Worm (Caenorhabditis elegans) whole organism, L4 larva: ENCODE data around the gene chil-15.
"Not testable (repeated sequence)": the region's sequence is repeated elsewhere in the genome, so short reads cannot be mapped to it uniquely, and the experiment has no call there.

Experiments used
- D1046.2 ChIP-seq: fragments of 200-800 bp; sonication (Bioruptor generic); IDR thresholded peaks from 2 replicates; pipeline ENCODE4 v1.3.6; 2022; ENCODE audit warnings: missing genetic modification characterization, missing compliant biosample characterization
- F10B5.3 ChIP-seq: sonication (generic microtip); optimal IDR thresholded peaks from 2 replicates; lab custom pipeline; 2016; ENCODE audit warnings: mild to moderate bottlenecking, missing genetic modification characterization, missing compliant biosample characterization
- F26F4.8 ChIP-seq: fragments of 200-800 bp; sonication (Bioruptor generic); conservative IDR thresholded peaks from 2 replicates; pipeline ENCODE4 v1.3.6; 2022; ENCODE audit warnings: missing genetic modification characterization, missing compliant biosample characterization
- R02D3.7 ChIP-seq: fragments of 150-350 bp; sonication (generic microtip); optimal IDR thresholded peaks from 3 replicates; lab custom pipeline; 2014; ENCODE audit warnings: missing biosample characterization, missing genetic modification characterization
- Y75B8A.6 ChIP-seq: fragments of 200-800 bp; sonication (Bioruptor generic); IDR thresholded peaks from 2 replicates; pipeline ENCODE4 v1.3.6; 2022; ENCODE audit warnings: missing genetic modification reagents, missing genetic modification characterization, missing compliant biosample characterization
- ZK337.2 ChIP-seq: fragments of 200-800 bp; sonication (Bioruptor generic); IDR thresholded peaks from 2 replicates; pipeline ENCODE4 v1.3.6; 2022; ENCODE audit warnings: missing genetic modification reagents, missing genetic modification characterization, missing compliant biosample characterization
- ZK546.5 ChIP-seq, 2 experiments: sonication (generic microtip); optimal IDR thresholded peaks; 2 replicates each; lab custom pipeline; 2017; ENCODE audit warnings: missing biosample characterization in 2 of 2, missing genetic modification characterization in 2 of 2
- aha-1 ChIP-seq: fragments of 150-350 bp; peaks from one replicate; lab custom pipeline; 2014; ENCODE audit warnings: missing biosample characterization, missing genetic modification characterization
- attf-4 ChIP-seq: sonication (generic microtip); optimal IDR thresholded peaks from 3 replicates; lab custom pipeline; 2017; ENCODE audit warnings: missing biosample characterization, missing genetic modification characterization
- ceh-62 ChIP-seq: sonication (generic microtip); optimal IDR thresholded peaks from 2 replicates; lab custom pipeline; 2017; ENCODE audit warnings: missing biosample characterization, missing genetic modification characterization
- ctbp-1 ChIP-seq: fragments of 200-800 bp; sonication (Bioruptor generic); IDR thresholded peaks from 2 replicates; pipeline ENCODE4 v1.3.6; 2022; ENCODE audit warnings: missing genetic modification reagents, missing genetic modification characterization, missing compliant biosample characterization
- dmd-8 ChIP-seq: fragments of 200-800 bp; sonication (Bioruptor generic); IDR thresholded peaks from 2 replicates; pipeline ENCODE4 v1.3.6; 2022; ENCODE audit warnings: missing genetic modification characterization, missing compliant biosample characterization
- fos-1 ChIP-seq: fragments of 150-350 bp; optimal IDR thresholded peaks from 2 replicates; lab custom pipeline; 2014; ENCODE audit warnings: missing biosample characterization, missing genetic modification characterization
- gei-8 ChIP-seq: fragments of 200-800 bp; sonication (Bioruptor generic); optimal IDR thresholded peaks from 2 replicates; lab custom pipeline; 2018; ENCODE audit warnings: mild to moderate bottlenecking, missing genetic modification characterization, missing compliant biosample characterization
- jun-1 ChIP-seq: fragments of 150-350 bp; optimal IDR thresholded peaks from 2 replicates; lab custom pipeline; 2014; ENCODE audit warnings: missing biosample characterization, missing genetic modification reagents, missing genetic modification characterization
- lin-1 ChIP-seq: fragments of 200-800 bp; sonication (Bioruptor generic); IDR thresholded peaks from 2 replicates; pipeline ENCODE4 v1.3.6; 2022; ENCODE audit warnings: missing genetic modification reagents, missing genetic modification characterization, missing compliant biosample characterization
- lin-13 ChIP-seq: fragments of 150-350 bp; optimal IDR thresholded peaks from 2 replicates; lab custom pipeline; 2014; ENCODE audit warnings: missing biosample characterization, missing genetic modification reagents, missing genetic modification characterization
- mep-1 ChIP-seq: fragments of 150-350 bp; sonication (generic microtip); optimal IDR thresholded peaks from 3 replicates; lab custom pipeline; 2014; ENCODE audit warnings: missing biosample characterization, missing genetic modification characterization
- nhr-10 ChIP-seq: fragments of 150-350 bp; optimal IDR thresholded peaks from 2 replicates; lab custom pipeline; 2014; ENCODE audit warnings: missing biosample characterization, missing genetic modification characterization
- nhr-11 ChIP-seq: fragments of 150-350 bp; optimal IDR thresholded peaks from 2 replicates; lab custom pipeline; 2014; ENCODE audit warnings: missing biosample characterization, missing genetic modification characterization
- nhr-111 ChIP-seq: fragments of 200-800 bp; sonication (Bioruptor generic); optimal IDR thresholded peaks from 2 replicates; lab custom pipeline; 2018; ENCODE audit warnings: mild to moderate bottlenecking, missing genetic modification characterization, missing compliant biosample characterization
- nhr-28 ChIP-seq: fragments of 150-350 bp; optimal IDR thresholded peaks from 2 replicates; lab custom pipeline; 2014; ENCODE audit warnings: missing biosample characterization, missing genetic modification characterization
- nhr-42 ChIP-seq: fragments of 200-800 bp; sonication (Bioruptor generic); IDR thresholded peaks from 2 replicates; pipeline ENCODE4 v1.3.6; 2022; ENCODE audit warnings: missing genetic modification characterization, missing compliant biosample characterization
- nhr-6 ChIP-seq: fragments of 150-350 bp; optimal IDR thresholded peaks from 2 replicates; lab custom pipeline; 2014; ENCODE audit warnings: missing biosample characterization, missing genetic modification characterization
- nhr-76 ChIP-seq: fragments of 150-350 bp; optimal IDR thresholded peaks from 2 replicates; lab custom pipeline; 2014; ENCODE audit warnings: missing biosample characterization, missing genetic modification characterization
- php-3 ChIP-seq: fragments of 200-800 bp; sonication (Bioruptor generic); IDR thresholded peaks from 2 replicates; pipeline ENCODE4 v1.3.6; 2022; ENCODE audit warnings: missing genetic modification reagents, missing genetic modification characterization, missing compliant biosample characterization
- sdz-12 ChIP-seq: fragments of 200-800 bp; sonication (Bioruptor generic); optimal IDR thresholded peaks from 2 replicates; lab custom pipeline; 2018; ENCODE audit warnings: mild to moderate bottlenecking, missing genetic modification characterization, missing compliant biosample characterization
- set-16 ChIP-seq: fragments of 200-800 bp; sonication (Bioruptor generic); IDR thresholded peaks from 2 replicates; pipeline ENCODE4 v1.3.6; 2022; ENCODE audit warnings: missing genetic modification reagents, missing genetic modification characterization, missing compliant biosample characterization
- unc-130 ChIP-seq: sonication (generic microtip); optimal IDR thresholded peaks from 2 replicates; lab custom pipeline; 2016; ENCODE audit warnings: missing genetic modification reagents, missing genetic modification characterization, missing compliant biosample characterization
- unc-39 ChIP-seq: sonication (generic microtip); optimal IDR thresholded peaks from 2 replicates; lab custom pipeline; 2017; ENCODE audit warnings: missing biosample characterization, missing genetic modification characterization
- unc-62 ChIP-seq, 3 experiments: fragments of 150-350 bp in 1 of 3; sonication (generic microtip); optimal IDR thresholded peaks in 2 of 3; peaks in 1 of 3; 1 replicate in 1 of 3; 2 replicates in 2 of 3; lab custom pipeline; 2014 to 2017; ENCODE audit warnings: missing biosample characterization in 3 of 3, missing genetic modification characterization in 3 of 3, missing genetic modification reagents in 3 of 3, missing genotype in 1 of 3
- zip-2 ChIP-seq: fragments of 150-350 bp; optimal IDR thresholded peaks from 2 replicates; lab custom pipeline; 2014; ENCODE audit warnings: missing biosample characterization, missing genetic modification characterization

The chil-15 gene

ce11 chrII:9407469-9407868 lies 36.0 kb downstream of the chil-15 start, which contains the start of gene arrd-2:
Gene arrd-2 (plus strand): TSS chrII:9407769.
- TF ChIP-seq dmd-8 (GFP tag; lab: Robert Waterston, UW) (no peak), unc-62 (GFP tag; optimal IDR thresholded peaks at IDR 0.05 in 1 of 2; lab: Kevin White, UChicago) (peak in 1 of 2 experiments; percentile 42), unc-62 (tag; optimal IDR thresholded peaks at IDR 0.05; lab: Kevin White, UChicago) (no peak)

ce11 chrII:9407020-9407419 lies 36.4 kb downstream of the chil-15 start, which contains the start of gene mpz-6:
Gene mpz-6 (minus strand): TSS chrII:9407120.
- TF ChIP-seq unc-62 (GFP tag; optimal IDR thresholded peaks at IDR 0.05 in 1 of 2; lab: Kevin White, UChicago) (no peak), unc-62 (tag; optimal IDR thresholded peaks at IDR 0.05; lab: Kevin White, UChicago) (no peak), R02D3.7 (tag; lab: Kevin White, UChicago) (no peak), mep-1 (tag; lab: Kevin White, UChicago) (no peak), dmd-8 (GFP tag; lab: Robert Waterston, UW) (no peak), nhr-11 (tag; lab: Kevin White, UChicago) (no peak), jun-1 (no peak), nhr-76 (tag; lab: Kevin White, UChicago) (no peak), ceh-62 (tag; lab: Kevin White, UChicago) (no peak), F26F4.8 (GFP tag; lab: Robert Waterston, UW) (no peak), gei-8 (GFP tag; lab: Kevin White, UChicago) (no peak), unc-39 (tag; lab: Kevin White, UChicago) (no peak), F10B5.3 (tag; lab: Kevin White, UChicago) (no peak), ZK337.2 (GFP tag; lab: Robert Waterston, UW) (no peak), lin-13 (no peak), ZK546.5 (tag; optimal IDR thresholded peaks at IDR 0.05; lab: Kevin White, UChicago) (no peak), zip-2 (no peak), nhr-111 (GFP tag; lab: Kevin White, UChicago) (no peak)

ce11 chrII:9405013-9405412 lies 38.4 kb downstream of the chil-15 start:
- peak in 1 of 2 experiments; percentile 53 for TF ChIP-seq unc-62 (GFP tag; optimal IDR thresholded peaks at IDR 0.05 in 1 of 2; lab: Kevin White, UChicago)
- TF ChIP-seq unc-62 (tag; optimal IDR thresholded peaks at IDR 0.05; lab: Kevin White, UChicago), result not testable (repeated sequence)
- TF ChIP-seq, all 104 proteins: peak for 1; not testable (repeated sequence) for 103

- TF ChIP-seq ctbp-1 (GFP tag; lab: Robert Waterston, UW) (no peak), sdz-12 (GFP tag; lab: Kevin White, UChicago) (no peak), nhr-42 (GFP tag; lab: Robert Waterston, UW) (no peak), attf-4 (tag; lab: Kevin White, UChicago) (no peak), Y75B8A.6 (GFP tag; lab: Robert Waterston, UW) (no peak), D1046.2 (GFP tag; lab: Robert Waterston, UW) (no peak), set-16 (no peak), nhr-10 (tag; lab: Kevin White, UChicago) (no peak), unc-39 (tag; lab: Kevin White, UChicago) (no peak), nhr-6 (no peak), php-3 (GFP tag; lab: Robert Waterston, UW) (no peak)
These were observed 39.6 kb downstream of the chil-15 start, which contains the start of gene Y51B9A.5 for ce11 chrII:9403846-9404245. Gene Y51B9A.5 (plus strand): TSS chrII:9404146.

- TF ChIP-seq aha-1 (tag; lab: Kevin White, UChicago) (peak; percentile 35), fos-1 (tag; lab: Kevin White, UChicago) (no peak), lin-1 (GFP tag; lab: Robert Waterston, UW) (no peak), nhr-6 (no peak), nhr-28 (tag; lab: Kevin White, UChicago) (no peak), zip-2 (no peak), unc-130 (GFP tag; lab: Kevin White, UChicago) (no peak)
These were observed 40.3 kb downstream of the chil-15 start, which contains the start of gene Y51B9A.6 for ce11 chrII:9403087-9403486. Gene Y51B9A.6 (minus strand): TSS chrII:9403187.
